Worm (Caenorhabditis elegans): ENCODE results near the gene srz-102.

srz-102 gene

ce11 chrV:16726915-16727314 is 39.6 kb downstream of the srz-102 start, which contains the start of gene T25E12.14:
Gene T25E12.14, plus strand, starts transcription at chrV:16727215.
- TF ChIP-seq nhr-77 (tag; optimal IDR thresholded peaks at IDR 0.05) (no peak), fkh-10 (GFP tag; optimal IDR thresholded peaks at IDR 0.05) (no peak), mdl-1 (tag; optimal IDR thresholded peaks at IDR 0.05) (no peak), mep-1 (tag; optimal IDR thresholded peaks at IDR 0.05) (no peak), nhr-84 (tag; optimal IDR thresholded peaks at IDR 0.05) (no peak), tbx-2 (tag; optimal IDR thresholded peaks at IDR 0.05) (no peak), snu-23 (GFP tag; optimal IDR thresholded peaks at IDR 0.05) (no peak), nhr-12 (tag; optimal IDR thresholded peaks at IDR 0.05) (no peak), unc-130 (tag; optimal IDR thresholded peaks at IDR 0.05) (no peak), blmp-1 (tag; optimal IDR thresholded peaks at IDR 0.05) (no peak), hpl-2 (GFP tag; optimal IDR thresholded peaks at IDR 0.05) (no peak)

- no peak for TF ChIP-seq efl-3 (GFP tag; optimal IDR thresholded peaks at IDR 0.05)
- TF ChIP-seq elt-2 (tag; optimal IDR thresholded peaks at IDR 0.05), result peak; percentile 1
- TF ChIP-seq xbp-1 (tag; optimal IDR thresholded peaks at IDR 0.05), result no peak
Observed at ce11 chrV:16728431-16728830, 41.1 kb downstream of the srz-102 start, which contains the start of gene fbxa-127. Gene fbxa-127, plus strand, starts transcription at chrV:16728731.

ce11 chrV:16729961-16730360 is 42.6 kb downstream of the srz-102 start, which contains the start of gene srz-99:
Gene srz-99, plus strand, starts transcription at chrV:16730261.
- TF ChIP-seq tbx-2 (tag; optimal IDR thresholded peaks at IDR 0.05) (no peak), ztf-11 (tag; optimal IDR thresholded peaks at IDR 0.05) (no peak), nhr-47 (tag; optimal IDR thresholded peaks at IDR 0.05) (no peak), aly-2 (tag; optimal IDR thresholded peaks at IDR 0.05) (no peak), nhr-85 (tag) (no peak)

ce11 chrV:16731600-16731999 is 44.3 kb downstream of the srz-102 start, which contains the start of gene srz-100:
Gene srz-100, plus strand, starts transcription at chrV:16731900.
- TF ChIP-seq efl-1 (optimal IDR thresholded peaks at IDR 0.05) (no peak), efl-1 (GFP tag; optimal IDR thresholded peaks at IDR 0.05 in 1 of 2) (peak in 1 of 2 experiments; percentile 39), isw-1 (GFP tag; IDR thresholded peaks at IDR 0.05) (no peak)

- TF ChIP-seq lin-15B (tag; optimal IDR thresholded peaks at IDR 0.05), result no peak
- no peak for TF ChIP-seq ceh-90 (tag; optimal IDR thresholded peaks at IDR 0.05)
Observed at ce11 chrV:16733681-16734080, 46.4 kb downstream of the srz-102 start, which contains the start of gene T25E12.16. Gene T25E12.16, minus strand, starts transcription at chrV:16733781.

- TF ChIP-seq C16A3.4 (tag; optimal IDR thresholded peaks at IDR 0.05) (no peak), lsy-2 (tag; optimal IDR thresholded peaks at IDR 0.05) (no peak)
Observed at ce11 chrV:16735518-16735917, 48.2 kb downstream of the srz-102 start, which contains the start of the genes clec-38 and clec-34. Gene clec-38, minus strand, starts transcription at chrV:16735618. Gene clec-34, plus strand, starts transcription at chrV:16735765.

ce11 chrV:16739100-16739499 is 51.8 kb downstream of the srz-102 start, which contains the start of the genes clec-29 and clec-39:
Gene clec-29, minus strand, starts transcription at chrV:16739200.
Gene clec-39, plus strand, starts transcription at chrV:16739268.
- TF ChIP-seq unc-130 (tag; optimal IDR thresholded peaks at IDR 0.05) (no peak), nhr-11 (tag; optimal IDR thresholded peaks at IDR 0.05) (no peak), ces-1 (GFP tag; optimal IDR thresholded peaks at IDR 0.05) (no peak), xbp-1 (tag; optimal IDR thresholded peaks at IDR 0.05) (no peak), egl-13 (tag; optimal IDR thresholded peaks at IDR 0.05) (no peak), C04F5.9 (tag; optimal IDR thresholded peaks at IDR 0.05) (no peak), lin-15B (tag; optimal IDR thresholded peaks at IDR 0.05) (no peak), ceh-90 (tag; optimal IDR thresholded peaks at IDR 0.05) (no peak), nhr-77 (tag; optimal IDR thresholded peaks at IDR 0.05) (no peak), sup-37 (GFP tag; optimal IDR thresholded peaks at IDR 0.05) (no peak), hpl-2 (GFP tag; optimal IDR thresholded peaks at IDR 0.05) (no peak), swsn-7 (tag; optimal IDR thresholded peaks at IDR 0.05) (no peak), nhr-237 (tag; optimal IDR thresholded peaks at IDR 0.05) (no peak), tlp-1 (tag; optimal IDR thresholded peaks at IDR 0.05) (no peak), unc-86 (tag; optimal IDR thresholded peaks at IDR 0.05) (no peak)
